Worm (Caenorhabditis elegans): ENCODE results near the gene C04G6.11.

Gene C04G6.11

DNA sequence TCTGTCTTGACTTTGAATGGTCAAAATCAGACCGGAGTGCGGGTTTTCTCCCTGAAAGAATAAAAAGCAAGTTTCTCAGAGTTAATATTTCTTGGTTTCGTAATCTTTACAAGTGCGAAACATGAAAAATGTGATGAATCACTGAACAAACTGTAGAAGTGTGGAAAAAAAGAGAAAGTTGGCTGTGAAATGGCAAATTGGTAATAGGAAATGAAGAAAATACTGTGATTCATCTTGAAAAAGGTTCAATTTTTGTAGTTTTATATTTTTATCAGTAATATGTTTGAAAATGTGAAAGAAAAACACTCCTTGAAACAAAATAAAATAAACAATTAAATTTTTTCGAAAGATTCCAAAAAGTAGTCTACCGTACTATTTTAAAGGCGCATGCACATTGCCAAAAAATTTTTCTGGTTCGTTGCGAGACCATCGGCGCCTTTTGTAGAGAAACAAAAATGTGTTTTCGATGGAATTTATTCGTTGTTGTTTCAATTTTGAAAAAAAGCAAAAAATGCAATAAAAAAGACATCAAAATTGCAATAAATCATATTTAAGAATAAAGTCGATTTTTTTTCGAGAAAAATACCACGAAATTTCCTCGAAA is 11.9 kb downstream of the C04G6.11 start, which contains the start of gene pld-1 (continued):
- TF ChIP-seq snpc-4 (GFP tag; optimal IDR thresholded peaks at IDR 0.05) (no peak), snpc-4 (tag; optimal IDR thresholded peaks at IDR 0.05) (peak in 1 of 4 experiments; percentile 7), efl-1 (GFP tag; optimal IDR thresholded peaks at IDR 0.05) (peak; percentile 80), lin-54 (GFP tag; optimal IDR thresholded peaks at IDR 0.05) (peak; percentile 36)

DNA sequence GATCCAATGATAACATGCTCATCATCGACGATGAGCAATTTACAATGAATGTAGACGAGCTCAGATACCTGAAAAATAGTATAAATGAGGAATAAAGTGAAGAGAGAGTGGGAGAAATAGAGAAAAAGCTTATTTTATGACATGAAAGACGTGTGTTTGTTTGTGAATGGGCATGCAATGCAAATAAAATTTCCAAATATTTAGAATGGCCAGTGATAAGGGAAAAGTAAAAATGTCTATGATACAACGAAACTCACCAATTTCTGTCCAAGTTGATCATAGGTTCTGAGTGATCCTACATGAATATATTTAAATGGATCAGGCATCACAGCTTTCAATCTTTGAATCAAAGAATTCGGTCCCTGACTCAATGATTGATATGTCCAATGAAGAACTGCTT is 17.5 kb downstream of the C04G6.11 start:
- TF ChIP-seq nhr-27 (tag; optimal IDR thresholded peaks at IDR 0.05) (no peak), sptf-2 (GFP tag; optimal IDR thresholded peaks at IDR 0.05) (no peak), F37B4.10 (GFP tag; IDR thresholded peaks at IDR 0.05) (no peak), Y95B8A.8 (GFP tag; IDR thresholded peaks at IDR 0.05) (no peak), snpc-1.3 (tag; optimal IDR thresholded peaks at IDR 0.05; ENCODE audit: insufficient read depth) (no peak), nfyb-1 (GFP tag; IDR thresholded peaks at IDR 0.05) (no peak), hlh-12 (tag; optimal IDR thresholded peaks at IDR 0.05) (no peak), ztf-26 (tag; optimal IDR thresholded peaks at IDR 0.05) (no peak), F57A8.1 (GFP tag; optimal IDR thresholded peaks at IDR 0.05) (no peak), ceh-91 (GFP tag; IDR thresholded peaks at IDR 0.05) (no peak), T26A5.8 (tag; optimal IDR thresholded peaks at IDR 0.05) (no peak), bed-1 (GFP tag; IDR thresholded peaks at IDR 0.05) (no peak), bed-2 (GFP tag; IDR thresholded peaks at IDR 0.05) (no peak), mel-28 (tag; optimal IDR thresholded peaks at IDR 0.05; ENCODE audit: borderline replicate concordance) (no peak), nhr-179 (tag; optimal IDR thresholded peaks at IDR 0.05) (no peak), mxl-1 (tag; optimal IDR thresholded peaks at IDR 0.05) (no peak), ama-1 (optimal IDR thresholded peaks at IDR 0.05) (no peak), ama-1 (GFP tag; optimal IDR thresholded peaks at IDR 0.05) (no peak)

DNA sequence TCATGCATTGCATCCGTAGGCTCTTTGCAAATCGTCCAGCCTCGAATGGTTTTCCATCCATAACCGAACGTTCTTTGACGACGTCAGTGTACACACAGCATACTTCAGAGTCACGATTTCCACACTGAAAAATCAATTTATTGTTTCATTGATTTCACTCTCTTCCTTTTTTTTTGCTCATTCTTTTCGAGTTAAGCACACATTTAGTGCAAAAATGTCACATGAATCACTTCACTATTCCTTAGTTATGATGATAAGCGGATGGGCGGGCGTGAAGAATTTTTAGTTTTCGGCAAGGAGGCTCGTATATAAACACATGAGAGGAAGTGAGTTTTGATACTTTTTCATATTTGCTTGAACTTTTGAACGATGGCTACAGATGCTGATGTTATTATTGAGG is 18.2 kb downstream of the C04G6.11 start, which contains the start of gene txt-9:
txt-9 (plus strand) TSS at position 336 of the 400 bp plus-strand sequence.
- TF ChIP-seq Y95B8A.8 (GFP tag; IDR thresholded peaks at IDR 0.05) (no peak), tbx-9 (tag; optimal IDR thresholded peaks at IDR 0.05; ENCODE audit: borderline replicate concordance) (no peak), mcd-1 (GFP tag; IDR thresholded peaks at IDR 0.05) (no peak), F37B4.10 (GFP tag; IDR thresholded peaks at IDR 0.05) (no peak), ztf-26 (tag; optimal IDR thresholded peaks at IDR 0.05) (no peak), mxl-1 (tag; optimal IDR thresholded peaks at IDR 0.05) (no peak), C17E4.6 (GFP tag; IDR thresholded peaks at IDR 0.05) (no peak), D2030.7 (GFP tag; IDR thresholded peaks at IDR 0.05) (no peak), B0336.3 (GFP tag; IDR thresholded peaks at IDR 0.05) (no peak), xnd-1 (tag; optimal IDR thresholded peaks at IDR 0.05) (no peak), chd-7 (tag; optimal IDR thresholded peaks at IDR 0.05) (no peak), unc-62 (GFP tag; optimal IDR thresholded peaks at IDR 0.05) (no peak), fkh-3 (tag; optimal IDR thresholded peaks at IDR 0.05) (no peak), ztf-3 (GFP tag; optimal IDR thresholded peaks at IDR 0.05) (no peak), mel-28 (tag; optimal IDR thresholded peaks at IDR 0.05; ENCODE audit: borderline replicate concordance) (no peak)

DNA sequence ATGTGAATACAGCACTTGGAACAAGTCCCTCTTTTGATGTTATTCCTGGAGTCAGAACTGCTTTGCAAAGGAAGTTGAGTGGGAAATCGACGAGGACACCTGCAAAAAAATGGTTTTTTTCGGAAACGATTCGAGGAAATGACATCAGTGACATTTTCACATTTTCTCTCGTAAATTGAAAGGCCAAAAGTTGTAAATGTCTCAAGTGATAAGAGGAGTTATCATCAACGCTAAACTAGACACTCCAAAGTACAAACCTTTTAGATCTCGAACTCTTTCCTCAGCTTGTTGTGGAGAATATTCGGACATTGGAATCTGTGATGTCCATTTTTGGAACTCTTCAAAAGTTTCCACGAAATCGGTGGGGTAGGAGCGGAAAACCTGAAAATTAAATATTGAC is 19.4 kb downstream of the C04G6.11 start:
- no peak for TF ChIP-seq lag-1 (GFP tag; IDR thresholded peaks at IDR 0.05)
- no peak for TF ChIP-seq ccch-3 (GFP tag; optimal IDR thresholded peaks at IDR 0.05)
- TF ChIP-seq ceh-79 (tag; optimal IDR thresholded peaks at IDR 0.05) = no peak
- TF ChIP-seq F55B11.4 (tag; optimal IDR thresholded peaks at IDR 0.05; ENCODE audit: borderline replicate concordance, insufficient read depth) = no peak
- no peak for TF ChIP-seq egl-18 (GFP tag; IDR thresholded peaks at IDR 0.05)
- no peak for TF ChIP-seq tlf-1 (GFP tag; optimal IDR thresholded peaks at IDR 0.05)
- no peak for TF ChIP-seq attf-5 (GFP tag; optimal IDR thresholded peaks at IDR 0.05)
